Worm (Caenorhabditis elegans) whole organism, L4 larva: Measurements from ENCODE around the gene F19G12.1.

Experiments
- D1046.2 ChIP-seq: fragments of 200-800 bp; sonication (Bioruptor generic); IDR thresholded peaks from 2 replicates; pipeline ENCODE4 v1.3.6; 2022; ENCODE audit warnings: missing genetic modification characterization, missing compliant biosample characterization
- F37D6.2 ChIP-seq: sonication (generic microtip); optimal IDR thresholded peaks from 2 replicates; lab custom pipeline; 2016; ENCODE audit warnings: mild to moderate bottlenecking, missing genetic modification characterization, missing compliant biosample characterization
- F49E8.2 ChIP-seq: sonication (generic microtip); optimal IDR thresholded peaks from 2 replicates; lab custom pipeline; 2016; ENCODE audit warnings: missing compliant biosample characterization, mild to moderate bottlenecking, missing genetic modification characterization, borderline replicate concordance
- R02D3.7 ChIP-seq: fragments of 150-350 bp; sonication (generic microtip); optimal IDR thresholded peaks from 3 replicates; lab custom pipeline; 2014; ENCODE audit warnings: missing biosample characterization, missing genetic modification characterization
- T26A8.4 ChIP-seq: fragments of 200-800 bp; sonication (Bioruptor generic); IDR thresholded peaks from 2 replicates; pipeline ENCODE4 v1.3.6; 2022; ENCODE audit warnings: missing genetic modification characterization, missing compliant biosample characterization
- aha-1 ChIP-seq: fragments of 150-350 bp; peaks from one replicate; lab custom pipeline; 2014; ENCODE audit warnings: missing biosample characterization, missing genetic modification characterization
- attf-4 ChIP-seq: sonication (generic microtip); optimal IDR thresholded peaks from 3 replicates; lab custom pipeline; 2017; ENCODE audit warnings: missing biosample characterization, missing genetic modification characterization
- ceh-32 ChIP-seq: sonication (generic microtip); optimal IDR thresholded peaks from 2 replicates; lab custom pipeline; 2016; ENCODE audit warnings: mild to moderate bottlenecking, missing genetic modification characterization, missing compliant biosample characterization; ENCODE audit not compliant: poor library complexity
- daf-12 ChIP-seq: fragments of 150-350 bp; optimal IDR thresholded peaks from 2 replicates; lab custom pipeline; 2014; ENCODE audit warnings: missing biosample characterization, missing genetic modification reagents, missing genetic modification characterization
- daf-16 ChIP-seq, 3 experiments: sonication (generic microtip); optimal IDR thresholded peaks; 2 replicates each; lab custom pipeline; 2016 to 2017; ENCODE audit warnings: missing genetic modification characterization in 3 of 3, missing genetic modification reagents in 3 of 3, mild to moderate bottlenecking in 2 of 3, missing compliant biosample characterization in 2 of 3, missing biosample characterization in 1 of 3, moderate library complexity in 1 of 3
- daf-8 ChIP-seq: fragments of 200-800 bp; sonication (Bioruptor generic); IDR thresholded peaks from 2 replicates; pipeline ENCODE4 v1.3.6; 2022; ENCODE audit warnings: missing genetic modification characterization, missing compliant biosample characterization
- dmd-6 ChIP-seq: fragments of 200-800 bp; sonication (Bioruptor generic); IDR thresholded peaks from 2 replicates; pipeline ENCODE4 v1.3.6; 2022; ENCODE audit warnings: missing genetic modification reagents, missing genetic modification characterization, missing compliant biosample characterization
- duxl-1 ChIP-seq: sonication (generic microtip); optimal IDR thresholded peaks from 2 replicates; lab custom pipeline; 2016; ENCODE audit warnings: mild to moderate bottlenecking, missing genetic modification characterization, moderate library complexity, missing compliant biosample characterization; ENCODE audit not compliant: poor library complexity
- dve-1 ChIP-seq: sonication (generic microtip); optimal IDR thresholded peaks from 2 replicates; lab custom pipeline; 2017; ENCODE audit warnings: antibody characterized with exemption, mild to moderate bottlenecking, missing genetic modification characterization, missing compliant biosample characterization; ENCODE audit not compliant: insufficient read depth
- hif-1 ChIP-seq, 2 experiments: sonication (generic microtip); optimal IDR thresholded peaks; 2 replicates each; lab custom pipeline; 2016 to 2017; ENCODE audit warnings: missing compliant biosample characterization in 2 of 2, missing genetic modification characterization in 2 of 2, missing genetic modification reagents in 2 of 2, missing genotype in 2 of 2, mild to moderate bottlenecking in 1 of 2
- hlh-11 ChIP-seq: fragments of 200-800 bp; sonication (Bioruptor generic); optimal IDR thresholded peaks from 2 replicates; lab custom pipeline; 2018; ENCODE audit warnings: mild to moderate bottlenecking, missing genetic modification characterization, missing compliant biosample characterization
- hlh-30 ChIP-seq: sonication (generic microtip); optimal IDR thresholded peaks from 2 replicates; lab custom pipeline; 2017; ENCODE audit warnings: antibody characterized with exemption, mild to moderate bottlenecking, missing genetic modification characterization, missing compliant biosample characterization; ENCODE audit not compliant: insufficient read depth
- jun-1 ChIP-seq: fragments of 150-350 bp; optimal IDR thresholded peaks from 2 replicates; lab custom pipeline; 2014; ENCODE audit warnings: missing biosample characterization, missing genetic modification reagents, missing genetic modification characterization
- lim-7 ChIP-seq: fragments of 200-800 bp; sonication (Bioruptor generic); IDR thresholded peaks from 2 replicates; pipeline ENCODE4 v1.3.6; 2022; ENCODE audit warnings: missing genetic modification characterization, missing compliant biosample characterization
- lin-15B ChIP-seq: fragments of 150-350 bp; sonication (generic microtip); optimal IDR thresholded peaks from 3 replicates; lab custom pipeline; 2014; ENCODE audit warnings: missing biosample characterization, missing genetic modification characterization
- lin-38 ChIP-seq: fragments of 200-800 bp; sonication (Bioruptor generic); IDR thresholded peaks from 2 replicates; pipeline ENCODE4 v1.3.6; 2022; ENCODE audit warnings: missing genetic modification reagents, missing genetic modification characterization, missing compliant biosample characterization
- lir-3 ChIP-seq: sonication (generic microtip); optimal IDR thresholded peaks from 2 replicates; lab custom pipeline; 2016; ENCODE audit warnings: mild to moderate bottlenecking, missing genetic modification characterization, missing compliant biosample characterization
- lsy-2 ChIP-seq, 2 experiments: fragments of 150-350 bp in 1 of 2; sonication (generic microtip) in 1 of 2; optimal IDR thresholded peaks; 2 replicates each; lab custom pipeline; 2014 to 2017; ENCODE audit warnings: missing biosample characterization in 2 of 2, missing genetic modification characterization in 2 of 2
- mep-1 ChIP-seq: fragments of 150-350 bp; sonication (generic microtip); optimal IDR thresholded peaks from 3 replicates; lab custom pipeline; 2014; ENCODE audit warnings: missing biosample characterization, missing genetic modification characterization
- nhr-10 ChIP-seq: fragments of 150-350 bp; optimal IDR thresholded peaks from 2 replicates; lab custom pipeline; 2014; ENCODE audit warnings: missing biosample characterization, missing genetic modification characterization
- nhr-102 ChIP-seq: sonication (generic microtip); optimal IDR thresholded peaks from 2 replicates; lab custom pipeline; 2016; ENCODE audit warnings: mild to moderate bottlenecking, missing genetic modification characterization, moderate library complexity, missing compliant biosample characterization
- nhr-25 ChIP-seq: sonication (generic microtip); optimal IDR thresholded peaks from 2 replicates; lab custom pipeline; 2017; ENCODE audit warnings: missing genetic modification characterization, mild to moderate bottlenecking, missing compliant biosample characterization, antibody characterized with exemption, moderate library complexity, borderline replicate concordance; ENCODE audit not compliant: insufficient read depth
- nhr-28 ChIP-seq: fragments of 150-350 bp; optimal IDR thresholded peaks from 2 replicates; lab custom pipeline; 2014; ENCODE audit warnings: missing biosample characterization, missing genetic modification characterization
- nhr-48 ChIP-seq: sonication (generic microtip); optimal IDR thresholded peaks from 2 replicates; lab custom pipeline; 2016; ENCODE audit warnings: mild to moderate bottlenecking, missing genetic modification characterization, missing compliant biosample characterization
- nhr-6 ChIP-seq: fragments of 150-350 bp; optimal IDR thresholded peaks from 2 replicates; lab custom pipeline; 2014; ENCODE audit warnings: missing biosample characterization, missing genetic modification characterization
- nhr-77 ChIP-seq: fragments of 150-350 bp; optimal IDR thresholded peaks from 2 replicates; lab custom pipeline; 2014; ENCODE audit warnings: missing biosample characterization, missing genetic modification characterization
- php-3 ChIP-seq: fragments of 200-800 bp; sonication (Bioruptor generic); IDR thresholded peaks from 2 replicates; pipeline ENCODE4 v1.3.6; 2022; ENCODE audit warnings: missing genetic modification reagents, missing genetic modification characterization, missing compliant biosample characterization
- rbr-2 ChIP-seq: sonication (generic microtip); optimal IDR thresholded peaks from 2 replicates; lab custom pipeline; 2016; ENCODE audit warnings: missing genotype, missing genetic modification characterization, missing compliant biosample characterization
- saeg-2 ChIP-seq: fragments of 200-800 bp; sonication (Bioruptor generic); IDR thresholded peaks from 2 replicates; pipeline ENCODE4 v1.3.6; 2022; ENCODE audit warnings: missing genetic modification reagents, missing genetic modification characterization, missing compliant biosample characterization
- set-16 ChIP-seq: fragments of 200-800 bp; sonication (Bioruptor generic); IDR thresholded peaks from 2 replicates; pipeline ENCODE4 v1.3.6; 2022; ENCODE audit warnings: missing genetic modification reagents, missing genetic modification characterization, missing compliant biosample characterization
- spr-1 ChIP-seq: sonication (generic microtip); optimal IDR thresholded peaks from 2 replicates; lab custom pipeline; 2016; ENCODE audit warnings: mild to moderate bottlenecking, missing genetic modification characterization, missing compliant biosample characterization
- tag-97 ChIP-seq: fragments of 200-800 bp; sonication (Bioruptor generic); IDR thresholded peaks from 2 replicates; pipeline ENCODE4 v1.3.6; 2022; ENCODE audit warnings: missing genetic modification characterization, missing compliant biosample characterization
- tra-1 ChIP-seq: fragments of 200-800 bp; sonication (Bioruptor generic); IDR thresholded peaks from 2 replicates; pipeline ENCODE4 v1.3.6; 2022; ENCODE audit warnings: missing genetic modification reagents, missing genetic modification characterization, missing compliant biosample characterization
- unc-62 ChIP-seq, 3 experiments: fragments of 150-350 bp in 1 of 3; sonication (generic microtip); optimal IDR thresholded peaks in 2 of 3; peaks in 1 of 3; 1 replicate in 1 of 3; 2 replicates in 2 of 3; lab custom pipeline; 2014 to 2017; ENCODE audit warnings: missing biosample characterization in 3 of 3, missing genetic modification characterization in 3 of 3, missing genetic modification reagents in 3 of 3, missing genotype in 1 of 3
- zfp-2 ChIP-seq: sonication (generic microtip); optimal IDR thresholded peaks from 2 replicates; lab custom pipeline; 2016; ENCODE audit warnings: mild to moderate bottlenecking, missing genetic modification characterization, missing compliant biosample characterization
- zip-2 ChIP-seq: fragments of 150-350 bp; optimal IDR thresholded peaks from 2 replicates; lab custom pipeline; 2014; ENCODE audit warnings: missing biosample characterization, missing genetic modification characterization

F19G12.1 gene

DNA sequence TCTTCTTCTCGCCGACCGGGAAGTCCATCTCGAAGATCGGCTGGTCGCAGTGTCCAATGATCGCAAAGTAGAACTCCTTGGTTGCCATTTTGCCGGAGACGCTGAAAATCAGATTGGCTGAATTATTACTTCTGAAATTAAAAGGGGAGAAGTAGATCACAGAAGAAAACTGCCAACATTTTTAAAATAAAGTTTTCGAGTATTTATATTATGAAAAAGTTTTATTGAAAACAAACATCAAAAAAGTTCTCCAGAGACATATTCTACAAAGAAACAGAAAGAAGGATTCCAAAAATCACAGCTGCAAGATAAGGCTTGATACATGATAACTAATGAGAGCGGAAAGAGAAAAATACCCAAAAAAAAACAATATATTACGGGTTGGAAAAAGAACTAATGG, 9.4 kb downstream of the F19G12.1 start, which contains the start of gene sedl-1:
sedl-1 (minus strand) TSS at position 101 of the 400 bp plus-strand sequence.
- no peak for TF ChIP-seq daf-8
- peak; percentile 24 for TF ChIP-seq aha-1 (tag; lab: Kevin White, UChicago)
- no peak for TF ChIP-seq R02D3.7

DNA sequence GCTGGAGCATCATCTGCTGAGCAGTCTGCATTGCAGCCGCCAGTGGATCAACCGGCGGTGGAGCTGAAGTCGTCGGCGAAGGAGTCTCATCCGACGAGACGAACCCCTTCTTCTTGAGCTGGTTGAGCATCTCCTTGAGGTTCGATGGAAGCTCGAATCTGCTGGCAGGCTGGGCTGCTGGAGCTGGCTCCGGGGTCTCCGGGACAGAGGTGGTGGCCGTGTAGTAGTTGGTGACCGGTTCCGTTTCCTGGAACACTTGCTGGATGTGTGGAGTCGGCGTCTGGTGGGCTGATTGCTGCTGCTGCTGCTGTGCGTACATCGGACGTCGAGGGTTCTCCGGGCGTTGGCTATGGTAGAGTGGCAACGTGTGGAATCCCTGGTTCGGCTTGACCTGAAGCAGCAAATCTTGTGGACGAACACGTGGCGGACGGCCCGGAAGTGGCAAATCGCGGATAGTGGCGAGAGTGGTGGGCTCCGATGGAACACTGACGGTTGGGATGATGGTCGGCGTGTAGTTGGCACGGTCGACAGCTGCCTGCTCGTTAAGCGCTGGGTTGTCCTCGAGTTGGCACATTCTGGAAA, 10.9 kb downstream of the F19G12.1 start:
- TF ChIP-seq daf-8, result no peak
- no peak for TF ChIP-seq lim-7
- peak; percentile 15 for TF ChIP-seq aha-1 (tag; lab: Kevin White, UChicago)
- peak; percentile 93 for TF ChIP-seq set-16 (GFP tag; lab: Robert Waterston, UW)

ce11 chrX:1443556-1444243, 12.9 kb downstream of the F19G12.1 start:
- TF ChIP-seq ceh-32 (tag; lab: Kevin White, UChicago) (no peak), hif-1 (tag; optimal IDR thresholded peaks at IDR 0.05; lab: Kevin White, UChicago) (peak in 1 of 2 experiments; percentile 17), mep-1 (tag; lab: Kevin White, UChicago) (peak; percentile 0), aha-1 (tag; lab: Kevin White, UChicago) (peak; percentile 68), saeg-2 (GFP tag; lab: Robert Waterston, UW) (no peak), duxl-1 (tag; lab: Kevin White, UChicago) (peak; percentile 8), nhr-102 (tag; lab: Kevin White, UChicago) (peak; percentile 55), nhr-77 (tag; lab: Kevin White, UChicago) (peak; percentile 61), zfp-2 (tag; lab: Kevin White, UChicago) (no peak), nhr-6 (tag; lab: Kevin White, UChicago) (no peak), lir-3 (tag; lab: Kevin White, UChicago) (no peak), unc-62 (GFP tag; optimal IDR thresholded peaks at IDR 0.05 in 1 of 2; lab: Kevin White, UChicago) (peak in 1 of 2 experiments; percentile 89), unc-62 (tag; optimal IDR thresholded peaks at IDR 0.05; lab: Kevin White, UChicago) (no peak), attf-4 (tag; lab: Kevin White, UChicago) (no peak), F37D6.2 (no peak), nhr-10 (no peak), lin-38 (GFP tag; lab: Robert Waterston, UW) (peak; percentile 10; the same call in 1 of the 2 replicates), daf-16 (GFP tag; optimal IDR thresholded peaks at IDR 0.05; lab: Kevin White, UChicago) (no peak), daf-16 (tag; optimal IDR thresholded peaks at IDR 0.05; lab: Kevin White, UChicago) (peak; percentile 37), rbr-2 (tag; lab: Kevin White, UChicago) (no peak)
- TF ChIP-seq, all 104 proteins: peak for 9

DNA sequence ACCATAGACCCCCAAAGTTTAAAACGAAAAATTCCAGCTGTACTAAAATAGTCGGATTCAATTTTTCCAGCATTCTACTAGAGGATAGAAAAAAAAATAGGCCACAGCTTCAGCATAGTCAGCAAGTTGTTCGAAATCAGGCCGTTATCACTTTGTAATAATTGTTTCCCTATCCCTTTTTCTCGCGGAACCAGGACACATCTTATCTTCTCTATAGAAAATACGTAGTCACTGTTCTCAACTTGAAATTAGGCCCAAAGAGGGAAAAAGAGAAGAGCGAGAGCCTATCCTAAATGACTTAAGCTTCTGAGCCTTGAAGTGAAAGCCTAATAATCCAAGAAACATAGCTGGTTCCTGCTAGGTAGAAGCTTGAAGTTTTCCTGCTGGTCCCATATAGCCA, 14.9 kb downstream of the F19G12.1 start:
- peak; percentile 33 for TF ChIP-seq dve-1 (tag; lab: Kevin White, UChicago)
- TF ChIP-seq hlh-30 (tag; lab: Kevin White, UChicago), result peak; percentile 19
- TF ChIP-seq lsy-2 (tag; optimal IDR thresholded peaks at IDR 0.05; lab: Kevin White, UChicago), result peak in 1 of 2 experiments; percentile 22
- no peak for TF ChIP-seq dmd-6 (GFP tag; lab: Robert Waterston, UW)
- TF ChIP-seq spr-1, result peak; percentile 0
- no peak for TF ChIP-seq daf-16 (GFP tag; optimal IDR thresholded peaks at IDR 0.05; lab: Kevin White, UChicago)
- peak; percentile 3 for TF ChIP-seq daf-16 (tag; optimal IDR thresholded peaks at IDR 0.05; lab: Kevin White, UChicago)
- TF ChIP-seq php-3 (GFP tag; lab: Robert Waterston, UW), result 0 out of 2 replicates have a peak, but pooled peaks have one; percentile 9
- peak; percentile 36 for TF ChIP-seq jun-1 (tag; lab: Kevin White, UChicago)
- TF ChIP-seq T26A8.4 (GFP tag; lab: Robert Waterston, UW), result peak; percentile 38; the same call in 1 of the 2 replicates
- no peak for TF ChIP-seq lin-15B (tag; lab: Kevin White, UChicago)
- no peak for TF ChIP-seq R02D3.7
- no peak for TF ChIP-seq lir-3 (tag; lab: Kevin White, UChicago)
- TF ChIP-seq F49E8.2, result no peak
- no peak for TF ChIP-seq tra-1
- peak; percentile 23 for TF ChIP-seq hlh-11 (tag; lab: Kevin White, UChicago)
- no peak for TF ChIP-seq nhr-25
- TF ChIP-seq zip-2 (tag; lab: Kevin White, UChicago), result peak; percentile 19
- TF ChIP-seq nhr-28 (tag; lab: Kevin White, UChicago), result no peak
- TF ChIP-seq D1046.2 (GFP tag; lab: Robert Waterston, UW), result 0 out of 2 replicates have a peak, but pooled peaks have one; percentile 66
- TF ChIP-seq nhr-48 (tag; lab: Kevin White, UChicago), result peak; percentile 10
- TF ChIP-seq tag-97 (GFP tag; lab: Robert Waterston, UW), result no peak
- TF ChIP-seq attf-4 (tag; lab: Kevin White, UChicago), result no peak
- no peak for TF ChIP-seq daf-12
